Fruit fly (Drosophila melanogaster): ENCODE results near the gene Uxs.

Gene Uxs

dm6 chr3L:8186627-8187396 is 6.1 kb downstream of the Uxs start, which contains the start of the genes ERR and Atg18a (continued):
- TF ChIP-seq CG32767 (GFP tag; IDR thresholded peaks at IDR 0.05) (peak; percentile 76; the same call in 1 of the 2 replicates), bigmax (GFP tag; optimal IDR thresholded peaks at IDR 0.05) (no peak), CG12942 (GFP tag; optimal IDR thresholded peaks at IDR 0.05) (peak; percentile 81), CG13296 (GFP tag; optimal IDR thresholded peaks at IDR 0.05) (peak; percentile 51), emc (GFP tag; optimal IDR thresholded peaks at IDR 0.05) (peak; percentile 57), dan (GFP tag; IDR thresholded peaks at IDR 0.05) (peak; percentile 78), Lhr (GFP tag; optimal IDR thresholded peaks at IDR 0.05) (peak; percentile 82), gsb (GFP tag; IDR thresholded peaks at IDR 0.05) (peak; percentile 61), CG7556 (GFP tag; optimal IDR thresholded peaks at IDR 0.05) (peak; percentile 75), CG9437 (GFP tag; optimal IDR thresholded peaks at IDR 0.05) (no peak), ewg (GFP tag; optimal IDR thresholded peaks at IDR 0.05) (no peak), Nf-YC (tag; optimal IDR thresholded peaks at IDR 0.05) (peak; percentile 81), CG2202 (tag; optimal IDR thresholded peaks at IDR 0.05) (peak; percentile 24), Ada2b (GFP tag; IDR thresholded peaks at IDR 0.05) (peak; percentile 78), CG1603 (tag; optimal IDR thresholded peaks at IDR 0.05) (peak; percentile 72), corto (GFP tag; optimal IDR thresholded peaks at IDR 0.05) (peak; percentile 71), CG31224 (GFP tag; IDR thresholded peaks at IDR 0.05) (peak; percentile 78), jigr1 (GFP tag; IDR thresholded peaks at IDR 0.05) (peak; percentile 71; the same call in 2 of the 3 replicates), eyg (GFP tag; optimal IDR thresholded peaks at IDR 0.05) (peak; percentile 36), pros (GFP tag; optimal IDR thresholded peaks at IDR 0.05) (no peak), CG6654 (GFP tag; optimal IDR thresholded peaks at IDR 0.05) (peak; percentile 32), CG7786 (GFP tag; optimal IDR thresholded peaks at IDR 0.05) (peak; percentile 83), pb (GFP tag; optimal IDR thresholded peaks at IDR 0.05) (peak; percentile 65), Hand (GFP tag; optimal IDR thresholded peaks at IDR 0.05) (peak; percentile 17), Vsx1 (GFP tag; optimal IDR thresholded peaks at IDR 0.05) (peak; percentile 41), cad (GFP tag; optimal IDR thresholded peaks at IDR 0.05) (no peak), E2f2 (GFP tag; IDR thresholded peaks at IDR 0.05) (peak; percentile 65), CG12769 (tag; optimal IDR thresholded peaks at IDR 0.05) (peak; percentile 77), odd (GFP tag; optimal IDR thresholded peaks at IDR 0.05) (peak; percentile 11), CG7987 (GFP tag; optimal IDR thresholded peaks at IDR 0.05) (no peak), en (GFP tag; optimal IDR thresholded peaks at IDR 0.05) (no peak), CG42726 (GFP tag; IDR thresholded peaks at IDR 0.05; ENCODE audit: partially characterized antibody) (peak; percentile 14; the same call in 1 of the 2 replicates), CG11398 (GFP tag; optimal IDR thresholded peaks at IDR 0.05) (peak; percentile 8), slou (GFP tag; optimal IDR thresholded peaks at IDR 0.05) (peak; percentile 87), oc (tag; optimal IDR thresholded peaks at IDR 0.05) (no peak), CG12219 (GFP tag; optimal IDR thresholded peaks at IDR 0.05) (no peak), Lim3 (GFP tag; IDR thresholded peaks at IDR 0.05) (peak; percentile 45; the same call in 1 of the 2 replicates), vnd (GFP tag; IDR thresholded peaks at IDR 0.05; ENCODE audit: partially characterized antibody) (peak; percentile 60; the same call in 2 of the 3 replicates), CG4282 (GFP tag; optimal IDR thresholded peaks at IDR 0.05) (peak; percentile 4), CG1602 (GFP tag; optimal IDR thresholded peaks at IDR 0.05) (peak; percentile 89), Fer3 (tag; optimal IDR thresholded peaks at IDR 0.05) (peak; percentile 82), Atf3 (GFP tag; optimal IDR thresholded peaks at IDR 0.05) (peak; percentile 62), CG30431 (GFP tag; optimal IDR thresholded peaks at IDR 0.05) (peak; percentile 74), pzg (GFP tag; optimal IDR thresholded peaks at IDR 0.05) (peak; percentile 88), salm (tag; optimal IDR thresholded peaks at IDR 0.05) (peak; percentile 16), CG16863 (GFP tag; optimal IDR thresholded peaks at IDR 0.05) (peak; percentile 51), wdn (GFP tag; IDR thresholded peaks at IDR 0.05) (peak; percentile 79; the same call in 1 of the 2 replicates), sens (GFP tag) (peak; percentile 93), Dll (GFP tag; IDR thresholded peaks at IDR 0.05; ENCODE audit: partially characterized antibody) (peak; percentile 67)

All from whole organism, embryonic.